Fruit fly (Drosophila melanogaster): ENCODE data around the gene CASK.

The CASK gene

DNA sequence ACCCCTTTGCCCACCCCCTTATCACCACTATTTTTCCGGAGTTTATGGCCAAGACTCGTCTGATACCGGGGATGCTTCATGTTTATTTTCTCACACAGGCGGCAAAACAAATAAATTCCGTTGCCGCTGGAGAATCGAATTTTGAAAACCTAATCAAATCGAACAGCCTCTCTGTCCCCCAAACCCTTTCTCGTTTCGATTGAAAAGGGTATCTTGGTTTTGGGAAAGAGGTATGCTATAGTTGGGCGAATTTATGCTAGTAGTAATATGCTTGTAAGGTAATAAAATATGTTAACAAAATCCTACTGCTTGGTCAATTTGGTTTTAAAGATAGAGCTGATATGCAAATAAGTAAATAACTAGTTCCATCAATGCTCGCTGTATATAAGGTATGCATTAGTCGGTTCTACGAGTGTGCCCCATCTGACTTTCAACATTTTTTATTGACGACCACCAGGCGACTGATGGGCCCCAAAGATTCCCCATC lies 5.6 kb upstream of the CASK start (continued):
- TF ChIP-seq Dip2 (GFP tag; IDR thresholded peaks at IDR 0.05) = no peak
- peak; percentile 1 for TF ChIP-seq Vsx1 (GFP tag; optimal IDR thresholded peaks at IDR 0.05)
- peak; percentile 49 for TF ChIP-seq CG17802 (tag; optimal IDR thresholded peaks at IDR 0.05)
- TF ChIP-seq mam (GFP tag; optimal IDR thresholded peaks at IDR 0.05) = peak; percentile 35
- no peak for TF ChIP-seq BEAF-32 (GFP tag; optimal IDR thresholded peaks at IDR 0.05)
- TF ChIP-seq hbn (GFP tag; IDR thresholded peaks at IDR 0.05; ENCODE audit: partially characterized antibody) = no peak
- peak in 1 of 2 experiments; percentile 95 for TF ChIP-seq eve (GFP tag; optimal IDR thresholded peaks at IDR 0.05)
- no peak for TF ChIP-seq Poxn (GFP tag; IDR thresholded peaks at IDR 0.05)
- peak in 1 of 2 experiments; percentile 1 for TF ChIP-seq Hr51 (GFP tag; optimal IDR thresholded peaks at IDR 0.05)
- peak; percentile 2 for TF ChIP-seq sima (GFP tag; optimal IDR thresholded peaks at IDR 0.05)
- TF ChIP-seq crol (GFP tag; IDR thresholded peaks at IDR 0.05) = no peak; the same call in 1 of the 2 replicates
- TF ChIP-seq CG6654 (GFP tag; optimal IDR thresholded peaks at IDR 0.05) = peak; percentile 12
- TF ChIP-seq Eip74EF (GFP tag; optimal IDR thresholded peaks at IDR 0.05) = peak in 1 of 2 experiments; percentile 69
- no peak for TF ChIP-seq cwo (GFP tag; optimal IDR thresholded peaks at IDR 0.05)
- peak; percentile 43 for TF ChIP-seq CG12104 (GFP tag; optimal IDR thresholded peaks at IDR 0.05)
- TF ChIP-seq CG1024 (GFP tag; IDR thresholded peaks at IDR 0.05) = no peak
- peak; percentile 12 for TF ChIP-seq MTF-1 (GFP tag; optimal IDR thresholded peaks at IDR 0.05; ENCODE audit: borderline replicate concordance)
- TF ChIP-seq CG15073 (GFP tag; optimal IDR thresholded peaks at IDR 0.05) = no peak
- TF ChIP-seq zf30C (GFP tag; optimal IDR thresholded peaks at IDR 0.05) = no peak
- TF ChIP-seq wdn (GFP tag; IDR thresholded peaks at IDR 0.05) = 0 out of 2 replicates have a peak, but pooled peaks have one; percentile 9
- TF ChIP-seq nerfin-1 (tag; optimal IDR thresholded peaks at IDR 0.05) = peak; percentile 76
- TF ChIP-seq CG11456 (GFP tag; IDR thresholded peaks at IDR 0.05) = no peak
- TF ChIP-seq CG2875 (GFP tag; optimal IDR thresholded peaks at IDR 0.05) = peak; percentile 71
- peak; percentile 42; the same call in 1 of the 2 replicates for TF ChIP-seq CG7372 (GFP tag; IDR thresholded peaks at IDR 0.05)
- TF ChIP-seq pfk (GFP tag; optimal IDR thresholded peaks at IDR 0.05) = no peak
- TF ChIP-seq tgo (GFP tag; IDR thresholded peaks at IDR 0.05) = peak; percentile 70
- TF ChIP-seq hkb (optimal IDR thresholded peaks at IDR 0.05) = no peak
- peak; percentile 67 for TF ChIP-seq hkb (GFP tag; IDR thresholded peaks at IDR 0.05)
- peak; percentile 83 for TF ChIP-seq wor (GFP tag; IDR thresholded peaks at IDR 0.05)
- TF ChIP-seq H15 (GFP tag; IDR thresholded peaks at IDR 0.05) = peak; percentile 82
- no peak for TF ChIP-seq fd64A (GFP tag; optimal IDR thresholded peaks at IDR 0.05)
- TF ChIP-seq ap (GFP tag; IDR thresholded peaks at IDR 0.05) = peak; percentile 51; the same call in 1 of the 2 replicates
- no peak for TF ChIP-seq CG11085 (GFP tag; IDR thresholded peaks at IDR 0.05)
- TF ChIP-seq HmgZ (tag; optimal IDR thresholded peaks at IDR 0.05) = peak; percentile 20
- peak; percentile 79; the same call in 2 of the 3 replicates for TF ChIP-seq gce (GFP tag; IDR thresholded peaks at IDR 0.05)
- no peak for TF ChIP-seq CG3995 (GFP tag; optimal IDR thresholded peaks at IDR 0.05)
- TF ChIP-seq CG8765 (GFP tag; IDR thresholded peaks at IDR 0.05) = peak; percentile 38; the same call in 1 of the 2 replicates
- TF ChIP-seq lmd (GFP tag; IDR thresholded peaks at IDR 0.05) = peak; percentile 77
- no peak for TF ChIP-seq CG2120 (GFP tag; optimal IDR thresholded peaks at IDR 0.05)
- peak; percentile 77 for TF ChIP-seq CG14710 (tag; optimal IDR thresholded peaks at IDR 0.05)
- no peak for TF ChIP-seq pzg (GFP tag; optimal IDR thresholded peaks at IDR 0.05)
- no peak for TF ChIP-seq CG11695 (GFP tag; IDR thresholded peaks at IDR 0.05)
- TF ChIP-seq cg (GFP tag; optimal IDR thresholded peaks at IDR 0.05) = no peak
- no peak for TF ChIP-seq CG13296 (GFP tag; optimal IDR thresholded peaks at IDR 0.05)
- peak; percentile 89 for TF ChIP-seq CG33557 (GFP tag; optimal IDR thresholded peaks at IDR 0.05)
- peak; percentile 17 for TF ChIP-seq bcd (GFP tag; optimal IDR thresholded peaks at IDR 0.05)
- peak; percentile 55; the same call in 1 of the 2 replicates for TF ChIP-seq danr (GFP tag; IDR thresholded peaks at IDR 0.05)
- no peak for TF ChIP-seq CG16779 (GFP tag; IDR thresholded peaks at IDR 0.05)
- peak; percentile 28 for TF ChIP-seq Sox100B (GFP tag; optimal IDR thresholded peaks at IDR 0.05)
- peak; percentile 71; the same call in 1 of the 2 replicates for TF ChIP-seq dan (GFP tag; IDR thresholded peaks at IDR 0.05)
